Worm (Caenorhabditis elegans): Measurements from ENCODE around the gene F09E10.5.

ce11 chrX:1472880-1473279 lies 21.3 kb downstream of the F09E10.5 start, which contains the start of gene D1005.5:
- TF ChIP-seq nhr-76 (tag; optimal IDR thresholded peaks at IDR 0.05) (no peak), tbx-8 (GFP tag; optimal IDR thresholded peaks at IDR 0.05) (no peak), elt-1 (tag; optimal IDR thresholded peaks at IDR 0.05; ENCODE audit: borderline replicate concordance, insufficient read depth) (no peak), snpc-4 (tag; optimal IDR thresholded peaks at IDR 0.05) (no peak)

Measured in whole organism, mixed stage, embryonic.